Fruit fly (Drosophila melanogaster): ENCODE data around the gene Pde6.
A peak's percentile ranks its signal among the peaks of the same experiment; 100 is the strongest.

Gene Pde6

DNA sequence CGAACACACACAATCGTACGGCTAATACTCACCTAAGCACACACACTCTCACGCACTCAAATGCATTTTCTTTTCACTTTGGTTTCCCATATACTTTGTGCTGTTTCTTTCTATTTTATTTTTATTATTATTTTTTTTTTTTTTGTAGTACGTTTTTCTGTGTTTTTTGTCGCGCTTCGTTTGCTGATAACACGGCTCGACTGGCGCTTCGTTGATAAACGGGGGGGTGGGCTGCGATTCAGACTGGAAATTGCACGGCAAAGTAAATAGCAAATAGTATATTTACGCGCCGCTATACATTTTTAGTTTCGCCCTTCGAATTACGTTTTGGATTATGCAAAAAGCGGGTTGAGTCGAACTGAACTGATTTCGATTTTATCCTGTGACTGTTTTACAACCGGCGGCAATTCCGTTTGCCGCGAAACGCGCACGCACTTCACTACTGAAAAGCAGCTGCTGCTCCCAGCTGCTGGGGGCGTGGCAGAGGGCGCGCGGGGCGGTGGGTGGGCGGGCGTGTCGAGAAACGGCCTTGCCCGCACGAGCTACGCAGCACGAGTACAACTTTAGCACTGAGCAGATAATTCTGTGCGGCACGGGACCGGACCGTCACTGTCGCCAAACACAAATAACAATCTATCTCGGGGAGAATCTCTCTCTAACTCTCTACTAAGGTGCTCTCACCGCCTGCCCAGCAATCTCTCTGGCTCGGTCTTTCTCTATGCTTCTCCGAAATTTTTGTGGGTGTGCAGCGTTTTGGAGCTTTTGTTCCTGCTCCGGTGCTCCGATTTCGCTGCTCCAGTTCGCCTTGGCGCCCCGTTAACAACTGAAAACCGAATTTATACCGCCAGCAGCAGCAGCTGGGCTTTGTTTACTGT is at the start of gene Pde6:
Pde6 (minus strand) TSS at position 825 of the 875 bp plus-strand sequence.
- TF ChIP-seq psq (optimal IDR thresholded peaks at IDR 0.05) (no peak), pan (optimal IDR thresholded peaks at IDR 0.05) (no peak), usp (GFP tag; optimal IDR thresholded peaks at IDR 0.05) (no peak), Dll (optimal IDR thresholded peaks at IDR 0.05) (no peak), EcR (GFP tag; optimal IDR thresholded peaks at IDR 0.05) (no peak), CG8478 (optimal IDR thresholded peaks at IDR 0.05) (no peak)

DNA sequence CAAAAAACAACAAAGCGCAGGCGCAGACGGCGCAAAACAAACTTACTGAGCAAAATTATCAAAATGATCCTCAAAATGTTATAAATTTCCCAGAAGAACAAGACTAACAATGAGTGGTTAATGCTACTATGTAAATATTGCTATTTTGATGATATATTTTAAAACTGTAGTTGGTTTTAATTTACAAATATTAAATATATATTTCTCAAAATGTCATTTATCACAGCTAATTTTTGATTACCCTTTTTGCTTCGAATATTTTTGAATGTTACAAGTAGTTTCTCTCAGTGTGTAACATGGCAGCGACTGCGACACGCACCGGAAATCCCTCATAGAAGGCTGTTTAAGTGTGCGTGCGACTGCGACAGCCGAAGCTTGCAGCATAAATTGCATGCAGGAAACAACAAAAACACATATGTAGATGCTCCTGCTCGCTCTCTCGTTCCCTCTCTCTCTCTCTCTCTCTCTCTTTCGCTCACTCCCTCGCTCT is 39.9 kb upstream of the Pde6 start:
- TF ChIP-seq Dll (optimal IDR thresholded peaks at IDR 0.05) = no peak
- no peak for TF ChIP-seq psq (optimal IDR thresholded peaks at IDR 0.05)
- TF ChIP-seq CG8478 (optimal IDR thresholded peaks at IDR 0.05) = no peak
- no peak for TF ChIP-seq pan (optimal IDR thresholded peaks at IDR 0.05)
- TF ChIP-seq EcR (GFP tag; optimal IDR thresholded peaks at IDR 0.05) = no peak
- TF ChIP-seq usp (GFP tag; optimal IDR thresholded peaks at IDR 0.05) = no peak

DNA sequence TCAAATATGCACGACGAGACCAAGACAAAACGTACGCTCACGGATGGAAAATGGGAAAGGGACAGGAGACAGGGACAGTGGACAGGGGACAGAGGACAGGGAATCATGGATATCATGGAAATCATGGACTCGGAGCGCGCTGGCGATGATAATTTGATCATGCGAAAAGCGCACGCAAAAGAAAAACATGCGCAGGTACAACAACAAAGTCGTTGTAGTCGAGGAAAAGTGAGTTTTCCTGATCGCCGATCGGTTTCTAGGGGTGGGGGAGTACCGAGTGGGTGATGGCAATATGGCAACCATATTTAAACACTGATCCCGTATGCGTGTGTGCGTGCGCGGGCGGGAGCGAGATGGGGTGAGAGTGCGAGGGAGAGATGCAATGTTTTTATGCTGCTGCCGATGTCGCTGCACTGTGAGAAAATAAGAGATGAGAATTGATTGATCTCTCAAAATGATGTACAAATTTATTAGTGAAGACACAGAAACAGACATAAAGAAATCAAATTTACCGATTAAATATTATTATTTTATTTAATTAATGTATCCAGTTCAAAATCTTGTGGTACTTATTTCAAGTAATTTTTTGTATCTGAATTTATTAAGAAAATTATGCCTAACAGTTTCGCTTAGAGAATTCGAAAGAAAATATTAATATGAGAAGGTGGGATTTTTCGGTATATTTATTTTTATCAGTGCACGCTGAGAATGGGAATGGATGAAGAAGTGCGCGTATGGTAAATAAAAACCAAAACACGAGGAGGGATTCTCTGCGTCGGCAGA is 32.8 kb upstream of the Pde6 start:
- TF ChIP-seq psq (optimal IDR thresholded peaks at IDR 0.05) (no peak), CG8478 (optimal IDR thresholded peaks at IDR 0.05) (no peak), pan (optimal IDR thresholded peaks at IDR 0.05) (no peak), EcR (GFP tag; optimal IDR thresholded peaks at IDR 0.05) (no peak), usp (GFP tag; optimal IDR thresholded peaks at IDR 0.05) (no peak), Dll (optimal IDR thresholded peaks at IDR 0.05) (no peak)

DNA sequence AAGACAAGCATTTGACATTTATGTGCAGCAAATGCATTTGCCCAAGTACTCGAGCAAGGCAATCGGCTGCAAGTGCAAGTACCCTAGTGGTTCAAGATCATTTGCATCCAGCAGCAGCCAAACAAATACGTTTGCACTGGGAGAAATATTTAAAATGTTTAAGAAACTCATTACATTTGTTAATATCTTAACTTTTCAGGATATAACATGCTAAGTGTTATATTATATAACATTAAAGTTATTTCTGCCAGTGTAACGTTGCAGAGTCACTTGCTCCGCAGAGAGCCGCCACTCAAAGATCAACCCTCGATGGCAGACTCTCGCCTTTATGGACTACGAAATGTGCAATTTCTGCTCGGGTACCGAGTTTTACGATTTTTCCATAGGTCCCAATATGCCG is 31.4 kb upstream of the Pde6 start:
- TF ChIP-seq EcR (GFP tag; optimal IDR thresholded peaks at IDR 0.05) = no peak

DNA sequence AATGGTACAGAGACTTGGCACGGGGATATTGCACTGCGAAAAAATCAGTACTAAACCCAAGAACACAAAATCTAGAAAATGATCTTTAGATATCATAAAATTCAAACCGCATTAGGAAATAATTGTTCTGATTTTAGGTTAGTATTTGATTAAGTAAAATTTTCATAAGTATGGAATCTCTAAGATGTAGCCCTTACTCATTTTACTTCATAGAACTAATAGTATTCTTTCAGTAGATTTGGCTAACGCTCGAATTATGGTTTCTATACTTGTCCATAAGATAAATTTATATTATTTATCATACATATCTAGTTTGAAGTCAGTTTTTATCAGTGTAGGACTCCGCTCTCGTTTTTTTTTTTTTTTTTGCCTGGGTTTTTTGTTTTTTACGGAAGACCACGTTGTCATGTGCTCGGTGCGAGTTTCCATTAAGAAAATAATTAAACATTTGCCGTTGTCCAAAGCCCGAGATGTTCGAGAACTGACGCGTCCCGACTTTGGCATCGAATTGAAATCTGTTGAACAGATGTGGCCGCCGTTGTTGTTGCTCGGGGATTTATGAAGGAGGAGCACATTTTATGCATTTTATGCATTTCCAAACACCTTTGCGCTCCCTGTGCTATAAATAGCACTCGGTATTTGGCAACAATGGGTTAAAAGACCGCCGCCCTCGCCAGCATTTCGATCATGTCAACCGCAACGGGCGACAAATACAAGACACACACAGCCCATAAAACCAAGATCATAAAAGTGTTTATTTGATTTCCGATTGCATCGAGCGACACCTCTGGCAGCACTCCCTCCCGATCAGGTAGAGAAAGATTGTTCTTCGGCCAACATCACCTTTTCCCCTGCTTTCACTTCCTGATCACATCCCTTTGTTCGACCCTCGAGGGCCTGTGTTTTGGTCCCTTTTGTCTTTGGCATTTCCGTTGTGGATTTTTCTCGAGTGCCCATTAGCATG is 28.7 kb upstream of the Pde6 start:
- TF ChIP-seq usp (GFP tag; optimal IDR thresholded peaks at IDR 0.05) = no peak

DNA sequence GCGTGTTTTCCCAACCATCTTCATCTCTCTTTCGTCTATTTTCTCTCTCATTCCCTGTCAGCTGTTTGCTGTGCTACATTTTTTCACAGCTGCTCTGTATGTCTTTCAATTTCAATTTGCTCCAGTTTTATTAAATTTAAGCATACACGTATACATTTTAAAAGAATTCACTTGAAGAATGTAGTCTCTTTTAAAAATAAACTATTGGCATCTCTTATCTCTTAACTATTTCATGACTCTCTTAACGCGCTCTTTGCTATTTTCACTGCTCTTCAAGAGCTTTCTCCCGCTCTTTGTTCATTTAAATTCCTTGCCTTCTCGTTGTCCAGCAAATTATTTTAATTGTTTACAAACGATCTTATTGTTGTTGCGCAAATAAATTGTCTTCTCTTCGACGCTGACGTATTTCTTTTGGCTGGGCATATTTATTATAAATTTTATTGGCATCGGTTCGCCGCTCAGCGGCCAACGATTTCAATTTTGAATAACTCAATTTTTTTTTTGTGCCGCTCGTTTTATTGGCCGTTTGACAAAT is 22.0 kb upstream of the Pde6 start:
- TF ChIP-seq psq (optimal IDR thresholded peaks at IDR 0.05) = no peak
- TF ChIP-seq EcR (GFP tag; optimal IDR thresholded peaks at IDR 0.05) = no peak

DNA sequence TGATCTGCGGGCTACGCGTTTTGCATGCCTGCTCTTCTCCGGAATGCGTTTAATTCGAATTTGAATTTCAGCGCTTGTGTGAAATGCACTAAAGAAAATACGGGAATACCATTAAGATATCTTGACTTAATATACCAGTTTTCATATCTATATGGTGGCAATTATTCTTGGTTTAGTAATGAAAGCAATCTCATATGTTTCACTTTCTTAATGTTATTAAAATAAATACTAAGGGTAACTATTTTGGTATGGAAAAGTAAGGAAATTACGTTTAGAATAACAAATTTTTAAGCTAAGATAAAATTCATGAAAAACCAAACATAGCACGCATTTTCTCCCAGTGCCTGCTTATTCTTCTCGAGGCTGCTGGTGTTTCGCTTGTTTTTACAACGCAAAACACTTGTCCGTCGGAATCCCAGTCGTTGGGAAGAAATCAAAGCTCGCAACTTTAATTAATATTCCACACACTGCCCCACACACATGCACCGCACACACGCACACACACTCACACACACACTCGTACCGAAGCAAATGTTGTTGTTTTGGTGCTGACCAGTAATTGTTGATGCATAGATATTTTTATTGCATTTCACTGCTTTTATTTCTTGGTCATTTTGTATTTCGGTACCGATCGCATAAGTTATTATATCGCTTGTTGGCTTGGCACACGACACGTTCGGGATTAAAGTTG is 19.8 kb upstream of the Pde6 start:
- TF ChIP-seq CG8478 (optimal IDR thresholded peaks at IDR 0.05) (no peak), usp (GFP tag; optimal IDR thresholded peaks at IDR 0.05) (no peak), pan (optimal IDR thresholded peaks at IDR 0.05) (no peak), EcR (GFP tag; optimal IDR thresholded peaks at IDR 0.05) (no peak), Dll (optimal IDR thresholded peaks at IDR 0.05) (no peak), psq (optimal IDR thresholded peaks at IDR 0.05) (no peak)

DNA sequence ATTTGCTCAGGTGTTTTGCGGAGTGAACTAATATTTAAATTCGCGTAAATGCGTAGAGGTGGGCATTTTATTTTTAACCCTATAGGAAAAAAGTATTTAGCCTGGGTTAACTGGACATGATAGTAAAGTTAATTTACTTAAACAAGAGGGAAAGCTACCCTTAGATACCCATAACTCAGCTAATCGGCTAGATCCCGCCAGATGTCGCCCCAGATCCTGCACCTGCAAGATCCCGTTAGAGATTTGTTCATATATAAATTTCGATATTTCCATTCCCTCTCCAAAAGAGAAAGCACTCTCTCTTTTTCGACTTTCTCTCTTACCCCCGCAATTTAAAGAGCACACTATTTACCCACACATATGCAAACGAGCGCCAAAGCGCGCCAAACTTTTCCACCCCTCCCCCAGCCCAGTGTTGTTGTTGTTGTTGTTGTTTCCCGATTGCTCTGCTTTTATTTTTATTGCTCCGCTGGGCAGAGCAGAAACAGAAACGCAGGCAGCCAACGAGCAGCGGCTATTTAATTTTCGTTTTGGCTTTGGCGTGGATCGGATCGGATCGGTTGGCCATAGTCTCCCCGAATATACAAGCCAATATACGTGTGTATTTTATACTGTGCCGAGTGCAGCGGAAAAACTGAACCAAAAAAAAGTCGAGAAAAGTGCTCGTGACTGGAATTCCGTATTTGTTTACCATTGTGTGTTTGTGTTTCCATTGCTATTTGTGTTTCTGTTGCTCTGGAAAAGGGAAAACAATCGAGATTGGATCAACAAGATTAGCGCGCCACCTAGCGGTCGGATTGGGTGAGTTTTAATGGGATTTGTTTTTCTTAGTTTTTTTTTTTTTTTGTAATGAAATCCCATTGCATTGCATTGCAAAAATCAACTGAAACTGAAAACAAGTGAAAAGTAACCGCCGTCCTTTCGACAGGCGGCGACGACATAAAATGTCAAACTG is 18.9 kb upstream of the Pde6 start, which contains the start of gene stumps:
stumps (plus strand) TSS at position 526 of the 955 bp plus-strand sequence.
- TF ChIP-seq CG8478 (optimal IDR thresholded peaks at IDR 0.05) (no peak), usp (GFP tag; optimal IDR thresholded peaks at IDR 0.05) (no peak), pan (optimal IDR thresholded peaks at IDR 0.05) (no peak), Dll (optimal IDR thresholded peaks at IDR 0.05) (no peak), psq (optimal IDR thresholded peaks at IDR 0.05) (no peak), EcR (GFP tag; optimal IDR thresholded peaks at IDR 0.05) (no peak)

DNA sequence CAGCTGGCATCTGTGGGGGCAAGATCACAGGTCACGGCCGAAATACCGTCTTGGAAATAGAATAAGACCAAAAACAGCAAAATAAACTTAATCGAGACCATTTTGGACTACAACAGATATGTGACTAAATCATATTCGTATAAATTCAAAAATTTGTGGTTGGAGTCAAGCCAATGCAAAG is 18.3 kb upstream of the Pde6 start, which contains the start of gene CG44094:
CG44094 (minus strand) TSS at position 101 of the 181 bp plus-strand sequence.
- TF ChIP-seq EcR (GFP tag; optimal IDR thresholded peaks at IDR 0.05) (no peak), pan (optimal IDR thresholded peaks at IDR 0.05) (no peak), CG8478 (optimal IDR thresholded peaks at IDR 0.05) (no peak), psq (optimal IDR thresholded peaks at IDR 0.05) (no peak), usp (GFP tag; optimal IDR thresholded peaks at IDR 0.05) (no peak), Dll (optimal IDR thresholded peaks at IDR 0.05) (no peak)

DNA sequence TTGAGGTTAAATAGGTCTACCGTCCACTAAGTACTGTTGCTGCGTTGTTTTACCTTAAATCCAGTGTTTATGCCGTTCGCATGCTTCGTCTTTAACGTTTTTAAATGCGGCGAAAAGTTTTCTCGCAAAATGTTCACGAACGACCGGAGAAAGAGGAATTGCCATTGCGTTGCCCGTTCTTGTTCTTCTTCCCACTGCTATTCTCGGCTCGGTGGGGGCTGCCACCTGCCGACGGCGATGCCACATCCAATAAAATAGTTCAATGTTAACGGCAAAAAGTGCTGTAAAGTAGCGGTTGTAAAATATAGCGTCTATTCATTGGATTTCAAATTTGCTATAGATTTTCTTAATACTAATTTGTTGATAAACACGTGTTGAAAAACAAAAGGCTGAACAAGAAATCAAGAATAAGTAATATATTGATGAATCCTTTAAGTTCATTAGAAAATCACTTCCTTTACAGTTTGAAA is 17.6 kb upstream of the Pde6 start, which contains the start of gene CG7987:
CG7987 (minus strand) TSS at position 170 of the 470 bp plus-strand sequence.
- TF ChIP-seq usp (GFP tag; optimal IDR thresholded peaks at IDR 0.05) (no peak), psq (optimal IDR thresholded peaks at IDR 0.05) (peak; percentile 20)

All from whole organism.